Fruit fly (Drosophila melanogaster): ENCODE measurements around the gene SkpA.

- TF ChIP-seq Dfd (GFP tag; optimal IDR thresholded peaks at IDR 0.05) (no peak), lola (GFP tag; optimal IDR thresholded peaks at IDR 0.05) (no peak), fru (GFP tag; optimal IDR thresholded peaks at IDR 0.05) (no peak), psq (GFP tag; optimal IDR thresholded peaks at IDR 0.05) (no peak), CG9705 (GFP tag; optimal IDR thresholded peaks at IDR 0.05) (no peak), GATAd (GFP tag; optimal IDR thresholded peaks at IDR 0.05) (no peak), Rel (GFP tag; optimal IDR thresholded peaks at IDR 0.05) (no peak), Rel (tag; optimal IDR thresholded peaks at IDR 0.05) (no peak), h (GFP tag; optimal IDR thresholded peaks at IDR 0.05) (no peak), CG32264 (GFP tag; optimal IDR thresholded peaks at IDR 0.05) (no peak), Jra (GFP tag; optimal IDR thresholded peaks at IDR 0.05) (no peak)
These were observed 37.3 kb upstream of the SkpA start for dm6 chrX:618583-618982.
